Fruit fly (Drosophila melanogaster) whole organism, embryonic: Measurements from ENCODE around the gene CG17121.

Source experiments
- ATbp ChIP-seq: fragments of 200-800 bp; sonication (Bioruptor generic); optimal IDR thresholded peaks from 2 replicates; lab custom pipeline; 2017; ENCODE audit warnings: missing biosample characterization, mild to moderate bottlenecking, missing genetic modification characterization, missing genetic modification reagents
- Asciz ChIP-seq: fragments of 200-800 bp; sonication (Bioruptor generic); optimal IDR thresholded peaks from 2 replicates; lab custom pipeline; 2017; ENCODE audit warnings: missing biosample characterization, mild to moderate bottlenecking, missing genetic modification characterization, missing genetic modification reagents
- Awh ChIP-seq: fragments of 200-800 bp; sonication (Bioruptor generic); IDR thresholded peaks from 2 replicates; pipeline ENCODE4, ENCODE4 v1.3.6; 2022; ENCODE audit warnings: missing biosample characterization, missing genetic modification characterization
- Bdp1 ChIP-seq: fragments of 200-800 bp; sonication (Bioruptor generic); optimal IDR thresholded peaks from 3 replicates; lab custom pipeline; 2016; ENCODE audit warnings: missing biosample characterization, missing genetic modification characterization
- CG1024 ChIP-seq: fragments of 200-800 bp; sonication (Bioruptor generic); IDR thresholded peaks from 2 replicates; pipeline ENCODE4 v1.3.6; 2022; ENCODE audit warnings: missing biosample characterization, missing genetic modification characterization
- CG10431 ChIP-seq: fragments of 200-800 bp; sonication (Bioruptor generic); optimal IDR thresholded peaks from 3 replicates; lab custom pipeline; 2018; ENCODE audit warnings: missing biosample characterization, mild to moderate bottlenecking, missing genetic modification characterization
- CG12104 ChIP-seq: fragments of 200-800 bp; sonication (Bioruptor generic); optimal IDR thresholded peaks from 3 replicates; lab custom pipeline; 2016; ENCODE audit warnings: missing biosample characterization, missing genetic modification characterization
- CG13287 ChIP-seq: fragments of 200-800 bp; sonication (Bioruptor generic); IDR thresholded peaks from 2 replicates; pipeline ENCODE4 v1.3.6; 2022; ENCODE audit warnings: missing biosample characterization, missing genetic modification characterization; ENCODE audit not compliant: partially characterized antibody
- CG1602 ChIP-seq: fragments of 200-800 bp; sonication (Bioruptor generic); optimal IDR thresholded peaks from 3 replicates; lab custom pipeline; 2016; ENCODE audit warnings: missing biosample characterization, missing genetic modification characterization
- CG18011 ChIP-seq: fragments of 200-800 bp; sonication (Bioruptor generic); optimal IDR thresholded peaks from 2 replicates; lab custom pipeline; 2017; ENCODE audit warnings: missing biosample characterization, missing genetic modification characterization, mild to moderate bottlenecking, moderate library complexity, missing genotype
- CG18262 ChIP-seq: fragments of 200-800 bp; optimal IDR thresholded peaks from 3 replicates; lab custom pipeline; 2019; ENCODE audit warnings: missing biosample characterization, mild to moderate bottlenecking, missing genetic modification characterization, moderate library complexity
- CG30403 ChIP-seq: fragments of 200-800 bp; sonication (Bioruptor generic); optimal IDR thresholded peaks from 3 replicates; lab custom pipeline; 2016; ENCODE audit warnings: missing biosample characterization, missing genetic modification characterization
- CG3065 ChIP-seq: fragments of 200-800 bp; sonication (Bioruptor generic); optimal IDR thresholded peaks from 2 replicates; lab custom pipeline; 2016; ENCODE audit warnings: missing biosample characterization, missing genetic modification characterization
- CG31441 ChIP-seq: fragments of 200-800 bp; sonication (Bioruptor generic); IDR thresholded peaks from 2 replicates; pipeline ENCODE4 v1.3.6; 2022; ENCODE audit warnings: missing biosample characterization, missing genetic modification characterization
- CG4404 ChIP-seq: fragments of 200-800 bp; sonication (Bioruptor generic); IDR thresholded peaks from 2 replicates; pipeline ENCODE4 v1.3.6; 2022; ENCODE audit warnings: missing biosample characterization, missing genetic modification characterization
- CG5180 ChIP-seq: fragments of 200-800 bp; sonication (Bioruptor generic); optimal IDR thresholded peaks from 3 replicates; lab custom pipeline; 2017; ENCODE audit warnings: missing biosample characterization, missing genetic modification characterization, mild to moderate bottlenecking, moderate library complexity, missing genetic modification reagents
- CG6813 ChIP-seq: fragments of 200-800 bp; sonication (Bioruptor generic); optimal IDR thresholded peaks from 2 replicates; lab custom pipeline; 2017; ENCODE audit warnings: missing biosample characterization, missing genetic modification characterization, mild to moderate bottlenecking, moderate library complexity, missing genetic modification reagents
- CG7556 ChIP-seq: fragments of 200-800 bp; sonication (Bioruptor generic); optimal IDR thresholded peaks from 2 replicates; lab custom pipeline; 2017; ENCODE audit warnings: missing biosample characterization, mild to moderate bottlenecking, missing genetic modification characterization
- CG8290 ChIP-seq, 3 experiments: fragments of 200-800 bp; sonication (Bioruptor generic); optimal IDR thresholded peaks; 2 replicates each; lab custom pipeline; 2016 to 2019; ENCODE audit warnings: missing biosample characterization in 3 of 3, missing genetic modification characterization in 3 of 3, mild to moderate bottlenecking in 2 of 3, moderate library complexity in 1 of 3
- Dip2 ChIP-seq: fragments of 200-800 bp; sonication (Bioruptor generic); IDR thresholded peaks from 2 replicates; pipeline ENCODE4 v1.3.6; 2022; ENCODE audit warnings: missing biosample characterization, missing genetic modification characterization
- Eip74EF ChIP-seq, 2 experiments: fragments of 200-800 bp in 1 of 2; fragments of >200 bp in 1 of 2; sonication (Bioruptor generic) in 1 of 2; optimal IDR thresholded peaks; 2 replicates each; lab custom pipeline; 2017 to 2019; ENCODE audit warnings: missing biosample characterization in 2 of 2, missing genetic modification characterization in 2 of 2, mild to moderate bottlenecking in 1 of 2, moderate library complexity in 1 of 2
- Gsc ChIP-seq: fragments of 200-800 bp; sonication (Bioruptor generic); IDR thresholded peaks from 2 replicates; pipeline ENCODE4 v1.3.6; 2022; ENCODE audit warnings: missing biosample characterization, missing genetic modification characterization
- Hmr ChIP-seq: fragments of 200-800 bp; sonication (Bioruptor generic); optimal IDR thresholded peaks from 3 replicates; lab custom pipeline; 2017; ENCODE audit warnings: mild to moderate bottlenecking, missing biosample characterization, missing genetic modification reagents, missing genetic modification characterization
- Oaz ChIP-seq: fragments of 200-800 bp; sonication (Bioruptor generic); IDR thresholded peaks from 2 replicates; pipeline ENCODE4 v1.3.6; 2022; ENCODE audit warnings: missing biosample characterization, missing genetic modification characterization
- Oli ChIP-seq: fragments of 200-800 bp; sonication (Bioruptor generic); optimal IDR thresholded peaks from 2 replicates; lab custom pipeline; 2018; ENCODE audit warnings: missing biosample characterization, mild to moderate bottlenecking, missing genetic modification characterization, moderate library complexity
- Rfx ChIP-seq: fragments of 200-800 bp; sonication (Bioruptor generic); IDR thresholded peaks from 2 replicates; pipeline ENCODE4 v1.3.6; 2022; ENCODE audit warnings: missing biosample characterization, missing genetic modification characterization
- Scr ChIP-seq: fragments of 200-800 bp; sonication (Bioruptor generic); IDR thresholded peaks from 2 replicates; pipeline ENCODE4 v1.3.6; 2022; ENCODE audit warnings: missing biosample characterization, missing genetic modification characterization; ENCODE audit not compliant: partially characterized antibody
- Sox100B ChIP-seq: fragments of 200-800 bp; sonication (Bioruptor generic); optimal IDR thresholded peaks from 3 replicates; lab custom pipeline; 2018; ENCODE audit warnings: missing biosample characterization, mild to moderate bottlenecking, missing genetic modification characterization
- Sry-δ ChIP-seq: fragments of 200-800 bp; sonication (Bioruptor generic); optimal IDR thresholded peaks from 2 replicates; lab custom pipeline; 2016; ENCODE audit warnings: missing biosample characterization, missing genetic modification characterization
- Ssrp ChIP-seq: fragments of 200-800 bp; sonication (Bioruptor generic); optimal IDR thresholded peaks from 2 replicates; lab custom pipeline; 2018; ENCODE audit warnings: missing biosample characterization, mild to moderate bottlenecking, missing genetic modification characterization, moderate library complexity
- ase ChIP-seq: fragments of 200-800 bp; sonication (Bioruptor generic); IDR thresholded peaks from 3 replicates; pipeline ENCODE4 v1.3.6; 2022; ENCODE audit warnings: missing biosample characterization, missing genetic modification characterization
- ash1 ChIP-seq: fragments of 200-800 bp; sonication (Bioruptor generic); optimal IDR thresholded peaks from 2 replicates; lab custom pipeline; 2018; ENCODE audit warnings: missing biosample characterization, mild to moderate bottlenecking, missing genetic modification characterization
- corto ChIP-seq: fragments of 200-800 bp; sonication (Bioruptor generic); optimal IDR thresholded peaks from 2 replicates; lab custom pipeline; 2016; ENCODE audit warnings: missing biosample characterization, mild to moderate bottlenecking, missing genetic modification characterization, moderate library complexity
- dan ChIP-seq: fragments of 200-800 bp; sonication (Bioruptor generic); IDR thresholded peaks from 2 replicates; pipeline ENCODE4 v1.3.6; 2022; ENCODE audit warnings: missing biosample characterization, missing genetic modification characterization
- danr ChIP-seq: fragments of 200-800 bp; sonication (Bioruptor generic); IDR thresholded peaks from 2 replicates; pipeline ENCODE4 v1.3.6; 2022; ENCODE audit warnings: missing biosample characterization, missing genetic modification characterization
- dati ChIP-seq: fragments of 200-800 bp; sonication (Bioruptor generic); IDR thresholded peaks from 2 replicates; pipeline ENCODE4 v1.3.6; 2022; ENCODE audit warnings: missing biosample characterization, missing genetic modification characterization
- dimm ChIP-seq: fragments of 200-800 bp; sonication (Bioruptor generic); IDR thresholded peaks from 2 replicates; pipeline ENCODE4 v1.3.6; 2022; ENCODE audit warnings: missing biosample characterization, missing genetic modification characterization
- exex ChIP-seq: fragments of 200-800 bp; sonication (Bioruptor generic); optimal IDR thresholded peaks from 4 replicates; lab custom pipeline; 2018; ENCODE audit warnings: missing biosample characterization, mild to moderate bottlenecking, missing genetic modification characterization, moderate library complexity
- gcm ChIP-seq: fragments of 200-800 bp; sonication (Bioruptor generic); optimal IDR thresholded peaks from 2 replicates; lab custom pipeline; 2019; ENCODE audit warnings: missing biosample characterization, mild to moderate bottlenecking, missing genetic modification characterization, moderate library complexity
- h ChIP-seq: fragments of >200 bp; optimal IDR thresholded peaks from 2 replicates; lab custom pipeline; 2017
- kni ChIP-seq: fragments of 200-800 bp; sonication (Bioruptor generic); optimal IDR thresholded peaks from 3 replicates; lab custom pipeline; 2017; ENCODE audit warnings: mild to moderate bottlenecking, missing biosample characterization, missing genetic modification reagents, missing genetic modification characterization
- ranshi ChIP-seq: fragments of 200-800 bp; sonication (Bioruptor generic); IDR thresholded peaks from 2 replicates; pipeline ENCODE4 v1.3.6; 2022; ENCODE audit warnings: missing biosample characterization, missing genetic modification characterization
- rib ChIP-seq: fragments of 200-800 bp; sonication (Bioruptor generic); IDR thresholded peaks from 2 replicates; pipeline ENCODE4 v1.3.6; 2022; ENCODE audit warnings: missing biosample characterization, missing genetic modification characterization
- sens-2 ChIP-seq: fragments of 200-800 bp; sonication (Bioruptor generic); IDR thresholded peaks from 2 replicates; pipeline ENCODE4 v1.3.6; 2022; ENCODE audit warnings: missing biosample characterization, missing genetic modification characterization
- sr ChIP-seq: fragments of 200-800 bp; sonication (Bioruptor generic); IDR thresholded peaks from 3 replicates; pipeline ENCODE4 v1.3.6; 2022; ENCODE audit warnings: missing biosample characterization, missing genetic modification characterization
- tap ChIP-seq: fragments of 200-800 bp; optimal IDR thresholded peaks from 3 replicates; lab custom pipeline; 2019; ENCODE audit warnings: missing biosample characterization, mild to moderate bottlenecking, missing genetic modification characterization, moderate library complexity
- tin ChIP-seq: fragments of 200-800 bp; sonication (Bioruptor generic); optimal IDR thresholded peaks from 3 replicates; lab custom pipeline; 2016; ENCODE audit warnings: missing biosample characterization, missing genetic modification characterization
- tup ChIP-seq: fragments of 200-800 bp; sonication (Bioruptor generic); optimal IDR thresholded peaks from 2 replicates; lab custom pipeline; 2016; ENCODE audit warnings: missing biosample characterization, mild to moderate bottlenecking, missing genetic modification characterization, moderate library complexity
- wor ChIP-seq: fragments of 200-800 bp; sonication (Bioruptor generic); IDR thresholded peaks from 2 replicates; pipeline ENCODE4 v1.3.6; 2022; ENCODE audit warnings: missing biosample characterization, missing genetic modification characterization
- zf30C ChIP-seq: fragments of 200-800 bp; sonication (Bioruptor generic); optimal IDR thresholded peaks from 3 replicates; lab custom pipeline; 2018; ENCODE audit warnings: missing biosample characterization, mild to moderate bottlenecking, missing genetic modification characterization

CG17121 gene

dm6 chr3R:23053936-23054335 lies 5.9 kb upstream of the CG17121 start, which contains the start of gene p53 (continued):
- TF ChIP-seq gcm (GFP tag; lab: Kevin White, UChicago), result peak; percentile 17
- TF ChIP-seq Bdp1 (GFP tag; lab: Kevin White, UChicago), result peak; percentile 41
- no peak for TF ChIP-seq Gsc (GFP tag; lab: Robert Waterston, UW)
- TF ChIP-seq Asciz (GFP tag; lab: Kevin White, UChicago), result peak; percentile 74
- TF ChIP-seq CG7556 (GFP tag; lab: Kevin White, UChicago), result peak; percentile 33
- TF ChIP-seq rib (GFP tag; lab: Robert Waterston, UW), result peak; percentile 33
- TF ChIP-seq kni (GFP tag; lab: Kevin White, UChicago), result peak; percentile 26
- TF ChIP-seq Ssrp, result peak; percentile 48
- peak; percentile 71 for TF ChIP-seq CG6813 (GFP tag; lab: Kevin White, UChicago)
- peak; percentile 71; the same call in 1 of the 3 replicates for TF ChIP-seq sr (GFP tag; lab: Robert Waterston, UW)
- TF ChIP-seq dati (GFP tag; lab: Robert Waterston, UW), result peak; percentile 48; the same call in 1 of the 2 replicates
- TF ChIP-seq CG13287, result peak; percentile 79
- peak; percentile 72 for TF ChIP-seq Sox100B
- peak; percentile 72 for TF ChIP-seq Scr (GFP tag; lab: Robert Waterston, UW)
- peak; percentile 78 for TF ChIP-seq Awh
- TF ChIP-seq Oli (tag; lab: Kevin White, UChicago), result peak; percentile 46
- TF ChIP-seq danr, result no peak
- peak; percentile 66 for TF ChIP-seq tin (GFP tag; lab: Kevin White, UChicago)
- TF ChIP-seq Eip74EF (GFP tag; optimal IDR thresholded peaks at IDR 0.05; lab: Kevin White, UChicago), result peak in 1 of 2 experiments; percentile 27
- no peak for TF ChIP-seq corto (GFP tag; lab: Kevin White, UChicago)
- TF ChIP-seq CG12104, result peak; percentile 67
- peak; percentile 60 for TF ChIP-seq CG18262 (tag; lab: Kevin White, UChicago)
- TF ChIP-seq ase (GFP tag; lab: Robert Waterston, UW), result peak; percentile 53; the same call in 1 of the 3 replicates
- TF ChIP-seq CG10431 (GFP tag; lab: Kevin White, UChicago), result peak; percentile 32
- TF ChIP-seq ranshi (GFP tag; lab: Robert Waterston, UW), result peak; percentile 66
- peak; percentile 57 for TF ChIP-seq CG30403 (GFP tag; lab: Kevin White, UChicago)
- TF ChIP-seq dimm (GFP tag; lab: Robert Waterston, UW), result 0 out of 2 replicates have a peak, but pooled peaks have one; percentile 26
- peak; percentile 74 for TF ChIP-seq ATbp (GFP tag; lab: Kevin White, UChicago)
- peak; percentile 66 for TF ChIP-seq CG18011 (GFP tag; lab: Kevin White, UChicago)
- TF ChIP-seq CG5180 (GFP tag; lab: Kevin White, UChicago), result peak; percentile 51
- TF ChIP-seq CG1024 (GFP tag; lab: Robert Waterston, UW), result peak; percentile 60
- no peak for TF ChIP-seq CG4404 (GFP tag; lab: Robert Waterston, UW)
- peak; percentile 20 for TF ChIP-seq tap (tag; lab: Kevin White, UChicago)
- peak; percentile 32 for TF ChIP-seq exex
- peak; percentile 44 for TF ChIP-seq CG8290 (GFP tag; optimal IDR thresholded peaks at IDR 0.05; lab: Kevin White, UChicago)
- peak; percentile 17 to 91 for TF ChIP-seq CG8290 (tag; optimal IDR thresholded peaks at IDR 0.05; lab: Kevin White, UChicago)
- peak; percentile 89 for TF ChIP-seq Rfx (GFP tag; lab: Robert Waterston, UW)
- peak; percentile 86 for TF ChIP-seq Hmr
- TF ChIP-seq Sry-δ (GFP tag; lab: Kevin White, UChicago), result peak; percentile 74
- TF ChIP-seq zf30C, result no peak
- TF ChIP-seq sens-2 (GFP tag; lab: Robert Waterston, UW), result peak; percentile 47; the same call in 1 of the 2 replicates
- no peak for TF ChIP-seq dan (GFP tag; lab: Robert Waterston, UW)
- no peak for TF ChIP-seq h (lab: Kevin White, UChicago)
- no peak for TF ChIP-seq wor (GFP tag; lab: Robert Waterston, UW)
- TF ChIP-seq CG31441 (GFP tag; lab: Robert Waterston, UW), result peak; percentile 75
- TF ChIP-seq CG3065 (GFP tag; lab: Kevin White, UChicago), result no peak
- TF ChIP-seq tup (GFP tag; lab: Kevin White, UChicago), result no peak
- peak; percentile 2 for TF ChIP-seq CG1602
- no peak for TF ChIP-seq Dip2
- TF ChIP-seq ash1 (GFP tag; lab: Kevin White, UChicago), result peak; percentile 64
- 0 out of 2 replicates have a peak, but pooled peaks have one; percentile 36 for TF ChIP-seq Oaz (GFP tag; lab: Robert Waterston, UW)
